Fruit fly (Drosophila melanogaster): ENCODE measurements around the gene CG5347.
A peak's percentile ranks its signal among the peaks of the same experiment; 100 is the strongest.

The CG5347 gene

DNA sequence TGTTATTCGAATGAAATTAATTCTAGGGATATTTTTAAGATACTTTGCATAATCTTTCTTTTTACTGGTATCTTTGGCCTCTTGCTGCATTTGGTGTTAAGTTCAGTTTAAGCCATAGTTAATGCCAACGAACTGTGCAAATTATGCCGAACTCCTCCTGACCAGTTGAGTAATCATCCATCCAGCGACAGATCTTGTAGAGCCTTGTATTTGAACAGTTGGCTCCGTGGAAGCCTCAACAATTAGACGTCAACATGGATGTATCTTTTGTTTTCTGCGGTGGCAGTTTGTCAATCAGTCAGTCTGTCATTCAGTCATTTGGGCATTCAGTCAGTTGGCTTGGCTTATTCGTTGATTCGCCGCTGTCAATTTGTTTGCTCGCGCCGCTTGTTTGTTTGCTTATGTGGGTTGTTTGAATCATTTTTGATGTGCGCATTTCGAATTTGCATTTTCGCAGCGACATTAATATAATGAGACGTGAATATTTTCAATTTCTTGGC lies 26.1 kb downstream of the CG5347 start:
- TF ChIP-seq CG8159 (tag; optimal IDR thresholded peaks at IDR 0.05) (no peak), CG15710 (tag; optimal IDR thresholded peaks at IDR 0.05) (no peak), fd96Ca (GFP tag; IDR thresholded peaks at IDR 0.05) (no peak), CG10348 (GFP tag; IDR thresholded peaks at IDR 0.05) (no peak), rn (GFP tag; IDR thresholded peaks at IDR 0.05) (no peak), D1 (tag; optimal IDR thresholded peaks at IDR 0.05) (no peak), CG34367 (tag; optimal IDR thresholded peaks at IDR 0.05) (no peak), CG14655 (GFP tag; optimal IDR thresholded peaks at IDR 0.05) (no peak), CG13204 (GFP tag; optimal IDR thresholded peaks at IDR 0.05) (no peak), EcR (GFP tag; optimal IDR thresholded peaks at IDR 0.05) (no peak), Pif1B (GFP tag; optimal IDR thresholded peaks at IDR 0.05) (no peak), gl (tag; optimal IDR thresholded peaks at IDR 0.05) (no peak), CG4496 (GFP tag; IDR thresholded peaks at IDR 0.05) (no peak)

DNA sequence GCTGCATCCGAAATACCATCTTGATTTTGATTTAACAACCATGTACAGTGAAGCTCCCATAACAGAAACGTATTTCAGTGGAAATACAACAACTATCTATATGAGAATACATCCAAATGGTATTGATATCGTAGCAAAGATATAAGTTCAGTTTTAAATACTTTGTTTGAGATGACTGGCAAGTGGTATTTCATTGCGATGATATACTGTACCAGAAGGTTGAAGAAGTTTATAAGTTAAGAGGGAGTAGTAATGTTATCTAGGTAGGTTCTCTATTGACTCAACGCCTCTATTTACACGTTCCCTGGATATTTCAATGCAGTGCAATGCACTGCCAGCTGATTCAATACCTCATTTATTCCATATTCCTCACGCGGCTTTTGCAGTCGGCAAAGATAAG lies 29.1 kb downstream of the CG5347 start:
- TF ChIP-seq CG4496 (GFP tag; IDR thresholded peaks at IDR 0.05) (peak; percentile 62), Pif1A (GFP tag; optimal IDR thresholded peaks at IDR 0.05) (peak; percentile 18), fd96Ca (GFP tag; IDR thresholded peaks at IDR 0.05) (no peak), rn (GFP tag; IDR thresholded peaks at IDR 0.05) (no peak), Pif1B (GFP tag; optimal IDR thresholded peaks at IDR 0.05) (peak; percentile 9), Ets98B (GFP tag; IDR thresholded peaks at IDR 0.05) (peak; percentile 19; the same call in 1 of the 2 replicates), CG8301 (tag; optimal IDR thresholded peaks at IDR 0.05) (peak; percentile 15)

DNA sequence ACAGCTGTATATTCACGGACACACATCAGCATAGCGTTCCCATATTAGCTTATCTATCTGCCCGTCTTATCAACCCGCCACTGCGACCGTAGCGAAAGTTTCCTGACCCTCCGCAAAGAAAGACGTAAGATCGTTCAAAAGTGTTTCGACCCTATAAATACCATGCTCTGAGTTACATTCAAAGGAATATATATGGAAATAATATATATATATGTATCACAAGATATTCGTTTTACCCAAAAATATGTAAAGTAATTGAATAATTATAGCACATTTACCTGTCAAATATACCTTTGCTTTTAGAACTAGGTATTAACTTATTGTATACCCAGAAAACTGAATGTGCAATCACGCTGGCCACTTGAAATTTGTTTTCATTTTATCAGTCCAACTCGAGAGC lies 33.9 kb downstream of the CG5347 start:
- TF ChIP-seq EcR (GFP tag; optimal IDR thresholded peaks at IDR 0.05) = peak; percentile 34
- TF ChIP-seq D1 (tag; optimal IDR thresholded peaks at IDR 0.05) = no peak
- peak; percentile 17 for TF ChIP-seq CG9948 (tag; optimal IDR thresholded peaks at IDR 0.05)
- TF ChIP-seq CG4496 (GFP tag; IDR thresholded peaks at IDR 0.05) = 0 out of 3 replicates have a peak, but pooled peaks have one; percentile 18
- no peak for TF ChIP-seq Ets98B (GFP tag; IDR thresholded peaks at IDR 0.05)
- TF ChIP-seq CG32121 (GFP tag; IDR thresholded peaks at IDR 0.05) = no peak
- peak; percentile 25 for TF ChIP-seq CG14655 (GFP tag; optimal IDR thresholded peaks at IDR 0.05)
- TF ChIP-seq CG15710 (tag; optimal IDR thresholded peaks at IDR 0.05) = peak; percentile 3
- TF ChIP-seq CG8159 (tag; optimal IDR thresholded peaks at IDR 0.05) = peak; percentile 33
- TF ChIP-seq CG17806 (tag; optimal IDR thresholded peaks at IDR 0.05) = peak; percentile 13

DNA sequence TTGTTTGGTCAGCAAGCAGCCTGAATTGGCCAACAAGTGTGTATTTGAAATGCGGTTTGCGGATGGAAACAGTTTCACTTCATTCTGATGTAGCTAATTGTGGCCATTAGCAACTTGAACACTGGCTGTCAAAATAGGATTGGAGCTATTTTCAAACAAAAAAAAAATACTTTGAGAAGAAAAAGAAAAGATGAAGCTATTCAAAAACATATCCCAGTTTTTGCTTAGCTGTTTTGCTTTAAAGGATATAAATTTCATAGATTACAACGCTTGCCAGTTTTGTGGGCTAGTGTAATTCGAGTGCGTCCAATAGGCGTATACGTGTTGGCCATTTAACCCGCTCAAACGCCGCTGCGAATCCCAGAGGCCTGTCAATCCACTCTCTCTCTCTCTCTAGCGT lies 35.7 kb downstream of the CG5347 start:
- TF ChIP-seq CG32121 (GFP tag; IDR thresholded peaks at IDR 0.05) (peak; percentile 70), CG34367 (tag; optimal IDR thresholded peaks at IDR 0.05) (no peak), Pif1A (GFP tag; optimal IDR thresholded peaks at IDR 0.05) (no peak), EcR (GFP tag; optimal IDR thresholded peaks at IDR 0.05) (no peak), rn (GFP tag; IDR thresholded peaks at IDR 0.05) (no peak), CG8159 (tag; optimal IDR thresholded peaks at IDR 0.05) (no peak), gl (tag; optimal IDR thresholded peaks at IDR 0.05) (no peak), CG14655 (GFP tag; optimal IDR thresholded peaks at IDR 0.05) (peak; percentile 61), CG17806 (tag; optimal IDR thresholded peaks at IDR 0.05) (peak; percentile 9), fd96Ca (GFP tag; IDR thresholded peaks at IDR 0.05) (peak; percentile 74), CG12605 (GFP tag; IDR thresholded peaks at IDR 0.05) (peak; percentile 33; the same call in 1 of the 2 replicates), CG8301 (tag; optimal IDR thresholded peaks at IDR 0.05) (peak; percentile 53), CG10348 (GFP tag; IDR thresholded peaks at IDR 0.05) (no peak), Ets98B (GFP tag; IDR thresholded peaks at IDR 0.05) (peak; percentile 83), CG13204 (GFP tag; optimal IDR thresholded peaks at IDR 0.05) (no peak), Snoo (tag; optimal IDR thresholded peaks at IDR 0.05) (no peak), D1 (tag; optimal IDR thresholded peaks at IDR 0.05) (no peak), CG4496 (GFP tag; IDR thresholded peaks at IDR 0.05) (peak; percentile 78; the same call in 2 of the 3 replicates)

DNA sequence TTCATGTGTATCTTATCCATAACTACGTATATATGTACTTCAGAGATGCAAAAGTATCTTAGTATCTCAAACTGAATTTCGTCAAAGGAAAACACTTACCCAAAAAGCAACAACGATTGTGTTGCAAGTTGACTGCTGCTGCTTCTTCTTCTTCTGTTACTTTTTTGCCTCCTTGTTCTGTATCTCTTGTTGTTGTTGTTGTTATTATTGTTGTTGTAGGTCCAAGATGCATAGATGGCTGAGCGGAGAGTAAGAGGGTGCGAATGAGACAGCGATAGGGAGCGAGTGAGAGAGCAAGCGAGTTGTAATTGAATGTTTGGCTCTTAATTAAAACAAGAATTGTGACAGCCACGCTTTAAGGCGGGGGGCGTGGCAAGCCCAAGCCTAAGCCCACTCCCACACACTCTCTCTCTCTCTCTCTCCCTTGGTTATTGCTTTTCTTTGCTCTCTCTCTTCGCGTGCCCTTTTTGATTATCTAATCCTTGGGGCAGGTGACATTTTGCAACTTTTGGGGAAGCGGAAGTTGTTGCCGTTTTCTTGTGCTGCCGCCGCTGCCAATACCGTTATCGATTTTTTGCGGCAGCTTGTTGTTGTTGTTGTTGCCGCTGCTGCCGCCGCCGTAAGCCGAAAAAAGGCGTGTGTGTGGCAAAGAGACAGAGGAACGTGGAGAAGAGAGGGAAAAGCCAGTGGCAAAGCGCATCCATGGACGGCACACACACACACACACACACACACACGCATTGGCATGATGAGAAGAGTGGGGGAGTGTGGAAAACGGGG lies 48.3 kb downstream of the CG5347 start:
- TF ChIP-seq Ets98B (GFP tag; IDR thresholded peaks at IDR 0.05) (no peak), CG4496 (GFP tag; IDR thresholded peaks at IDR 0.05) (0 out of 3 replicates have a peak, but pooled peaks have one; percentile 7)

DNA sequence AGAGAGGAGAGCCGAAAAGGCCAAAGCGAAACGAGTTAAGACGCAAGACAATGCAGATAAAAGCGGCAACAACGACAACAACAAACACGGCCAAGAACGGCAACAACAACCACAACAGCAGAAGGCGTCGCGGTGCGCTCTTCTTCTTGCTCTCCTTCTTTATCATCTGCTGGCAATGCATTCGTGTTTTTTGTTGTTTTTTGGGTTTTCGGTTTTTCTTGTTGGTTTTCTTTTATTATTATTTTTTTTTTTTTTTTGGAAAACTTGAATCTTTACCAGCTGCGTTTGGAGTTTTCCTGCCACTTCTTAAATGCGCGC lies 48.9 kb downstream of the CG5347 start:
- no peak for TF ChIP-seq D1 (tag; optimal IDR thresholded peaks at IDR 0.05)
- TF ChIP-seq EcR (GFP tag; optimal IDR thresholded peaks at IDR 0.05) = no peak
- TF ChIP-seq rn (GFP tag; IDR thresholded peaks at IDR 0.05) = no peak

DNA sequence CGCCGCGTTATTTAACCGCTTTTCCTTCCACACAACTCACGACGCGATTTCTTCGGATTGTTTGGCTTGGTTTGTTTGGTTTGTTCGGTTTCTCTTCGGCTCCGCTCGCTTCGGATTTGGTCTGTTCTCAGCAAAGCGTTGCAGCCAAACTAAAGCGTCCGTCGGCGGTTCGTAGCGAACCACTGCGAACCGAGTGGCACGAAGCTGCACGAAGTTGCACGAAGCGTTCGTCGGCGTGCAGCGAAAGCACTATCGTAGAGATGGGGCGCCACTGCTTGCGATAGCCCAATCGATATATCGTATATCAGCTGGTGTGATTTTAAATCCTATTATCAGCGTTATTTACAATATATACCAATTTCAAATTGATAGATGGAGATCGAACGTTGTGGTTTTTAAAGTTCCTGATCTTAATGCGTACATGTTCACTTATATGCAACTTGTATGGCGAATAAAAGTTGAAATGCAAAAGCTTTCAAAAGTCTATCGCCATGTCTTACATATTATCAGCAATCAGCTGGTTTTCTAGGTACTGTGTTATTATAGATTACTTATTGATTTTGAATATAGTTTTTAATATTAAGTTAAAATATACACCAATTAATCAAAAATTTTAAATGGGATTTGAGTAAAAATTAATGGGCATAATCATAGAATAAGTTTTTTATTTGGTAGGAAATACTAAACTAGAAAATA lies 49.5 kb downstream of the CG5347 start, which contains the start of gene rut:
rut (minus strand) TSS at position 152 of the 696 bp plus-strand sequence.
- TF ChIP-seq CG17806 (tag; optimal IDR thresholded peaks at IDR 0.05) = no peak
- TF ChIP-seq Ets98B (GFP tag; IDR thresholded peaks at IDR 0.05) = peak; percentile 63
- peak; percentile 8 for TF ChIP-seq Pif1B (GFP tag; optimal IDR thresholded peaks at IDR 0.05)
- TF ChIP-seq CG12605 (GFP tag; IDR thresholded peaks at IDR 0.05) = peak; percentile 31; the same call in 1 of the 2 replicates
- 0 out of 2 replicates have a peak, but pooled peaks have one; percentile 14 for TF ChIP-seq CG32121 (GFP tag; IDR thresholded peaks at IDR 0.05)
- TF ChIP-seq EcR (GFP tag; optimal IDR thresholded peaks at IDR 0.05) = no peak
- TF ChIP-seq CG4496 (GFP tag; IDR thresholded peaks at IDR 0.05) = peak; percentile 57; the same call in 2 of the 3 replicates
- no peak for TF ChIP-seq Snoo (tag; optimal IDR thresholded peaks at IDR 0.05)
